Worm (Caenorhabditis elegans): ENCODE data around the gene F27E5.8.

Gene F27E5.8

DNA sequence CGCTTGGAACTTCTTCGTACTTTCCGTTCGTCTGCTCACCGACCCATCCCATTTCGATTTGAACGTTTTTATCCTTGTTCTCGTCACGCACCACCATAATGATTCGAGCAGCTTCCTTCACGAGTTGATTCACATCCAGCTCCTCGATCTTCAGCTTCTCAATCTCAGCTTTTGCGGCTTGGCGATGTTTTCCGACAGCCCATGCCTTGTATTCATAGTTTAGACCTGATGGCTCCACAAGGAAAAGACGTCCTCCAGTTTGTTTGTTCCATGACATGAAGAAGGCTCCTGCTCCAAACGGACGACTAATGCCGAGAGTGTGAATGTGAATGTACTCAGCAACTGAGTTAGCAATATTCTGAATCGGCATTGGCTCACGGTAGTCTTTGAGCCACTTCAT is 28.2 kb downstream of the F27E5.8 start:
- no peak for TF ChIP-seq nhr-23 (tag; optimal IDR thresholded peaks at IDR 0.05)
- no peak for TF ChIP-seq ceh-82 (tag; optimal IDR thresholded peaks at IDR 0.05)
- no peak for TF ChIP-seq ztf-4 (tag; optimal IDR thresholded peaks at IDR 0.05)
- TF ChIP-seq R02D3.7 (tag; optimal IDR thresholded peaks at IDR 0.05): no peak
- no peak for TF ChIP-seq elt-1 (tag; optimal IDR thresholded peaks at IDR 0.05)
- TF ChIP-seq mbf-1 (tag; optimal IDR thresholded peaks at IDR 0.05): no peak
- TF ChIP-seq zag-1 (tag; optimal IDR thresholded peaks at IDR 0.05): no peak
- no peak for TF ChIP-seq unc-55 (GFP tag; optimal IDR thresholded peaks at IDR 0.05)
- no peak for TF ChIP-seq elt-3 (tag; optimal IDR thresholded peaks at IDR 0.05)
- TF ChIP-seq C34F6.9 (tag; optimal IDR thresholded peaks at IDR 0.05): no peak
- TF ChIP-seq nhr-77 (tag; optimal IDR thresholded peaks at IDR 0.05): no peak
- TF ChIP-seq nhr-129 (tag; optimal IDR thresholded peaks at IDR 0.05): no peak
- TF ChIP-seq skn-1 (tag; optimal IDR thresholded peaks at IDR 0.05): no peak
- TF ChIP-seq mab-5 (tag; optimal IDR thresholded peaks at IDR 0.05): no peak
- TF ChIP-seq nhr-6 (tag; optimal IDR thresholded peaks at IDR 0.05): no peak
- TF ChIP-seq nhr-25 (tag; optimal IDR thresholded peaks at IDR 0.05): no peak
- no peak for TF ChIP-seq fos-1 (tag; optimal IDR thresholded peaks at IDR 0.05)
- no peak for TF ChIP-seq snpc-4 (tag; optimal IDR thresholded peaks at IDR 0.05)
- no peak for TF ChIP-seq F13H6.1 (tag; optimal IDR thresholded peaks at IDR 0.05)

ce11 chrII:10098428-10098827 is 28.9 kb downstream of the F27E5.8 start:
- TF ChIP-seq ceh-16 (tag; optimal IDR thresholded peaks at IDR 0.05) (no peak), Y55F3AM.14 (GFP tag; optimal IDR thresholded peaks at IDR 0.05) (no peak), fos-1 (tag; optimal IDR thresholded peaks at IDR 0.05) (no peak), R02D3.7 (tag; optimal IDR thresholded peaks at IDR 0.05) (no peak), lin-13 (GFP tag; optimal IDR thresholded peaks at IDR 0.05) (no peak), elt-3 (tag; optimal IDR thresholded peaks at IDR 0.05) (no peak), lin-39 (tag; optimal IDR thresholded peaks at IDR 0.05) (no peak), peb-1 (tag; optimal IDR thresholded peaks at IDR 0.05) (no peak), elt-1 (tag; optimal IDR thresholded peaks at IDR 0.05) (no peak), nhr-23 (tag; optimal IDR thresholded peaks at IDR 0.05) (no peak)

DNA sequence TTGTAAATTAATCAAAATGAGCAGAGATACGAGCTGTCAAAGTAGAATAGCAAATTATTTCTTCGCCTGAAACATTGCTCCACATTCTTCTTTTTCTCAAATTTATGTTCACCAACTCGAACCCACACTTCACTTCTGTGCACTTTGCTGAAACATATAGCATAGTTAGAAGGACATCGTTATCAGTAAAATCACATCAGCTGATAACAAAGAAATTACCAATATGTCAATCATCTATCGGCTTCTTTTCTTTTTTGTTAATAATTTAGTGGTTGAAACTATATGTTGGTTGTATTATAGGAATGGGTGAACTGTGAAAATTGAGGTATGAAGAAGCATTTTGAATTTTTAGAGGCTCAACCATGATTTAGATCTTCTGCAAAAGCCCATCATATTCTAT is 32.1 kb downstream of the F27E5.8 start:
- no peak for TF ChIP-seq peb-1 (tag; optimal IDR thresholded peaks at IDR 0.05)
- no peak for TF ChIP-seq unc-55 (GFP tag; optimal IDR thresholded peaks at IDR 0.05)
- no peak for TF ChIP-seq mdl-1 (tag; optimal IDR thresholded peaks at IDR 0.05)
- no peak for TF ChIP-seq skn-1 (tag; optimal IDR thresholded peaks at IDR 0.05)
- no peak for TF ChIP-seq alr-1 (tag; optimal IDR thresholded peaks at IDR 0.05)
- peak; percentile 72 for TF ChIP-seq fos-1 (tag; optimal IDR thresholded peaks at IDR 0.05)
- TF ChIP-seq zag-1 (tag; optimal IDR thresholded peaks at IDR 0.05): no peak
- no peak for TF ChIP-seq ztf-4 (tag; optimal IDR thresholded peaks at IDR 0.05)

DNA sequence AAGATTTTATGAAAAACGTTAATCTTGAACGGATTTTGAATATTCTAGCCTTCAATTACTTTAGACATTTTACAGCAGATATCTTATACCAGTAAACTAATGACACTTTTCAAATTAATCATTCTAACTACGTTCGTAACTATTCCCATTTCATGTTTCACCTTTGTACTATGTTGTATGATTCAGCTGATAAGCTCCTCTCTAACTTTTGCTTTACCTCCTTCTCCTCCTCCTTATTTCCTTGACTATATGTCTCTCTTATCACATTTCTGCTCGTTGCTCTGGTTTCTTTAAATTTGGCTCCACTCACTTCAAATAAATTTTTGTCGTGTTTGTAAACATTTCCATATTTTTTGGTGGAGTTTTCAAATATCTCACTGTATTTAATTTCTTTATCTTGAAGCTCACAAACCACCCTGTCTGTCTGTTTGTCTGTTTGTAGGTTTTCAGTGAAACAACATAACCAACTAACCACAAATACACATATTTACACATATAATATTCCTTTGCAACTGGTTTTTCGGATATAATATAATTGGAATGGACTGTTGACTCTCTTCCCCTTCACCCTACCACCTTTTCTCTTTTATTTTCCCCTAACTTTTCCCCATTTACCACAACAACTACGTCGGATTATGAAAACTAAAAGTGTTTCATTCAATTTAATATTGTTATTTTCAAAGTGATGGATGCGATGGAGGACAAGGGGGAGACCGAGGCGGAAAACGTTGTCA is 32.9 kb downstream of the F27E5.8 start, which contains the start of gene lact-2:
TSS of gene lact-2 (plus strand) at position 684 of the 734 bp plus-strand sequence.
- TF ChIP-seq crh-2 (tag; optimal IDR thresholded peaks at IDR 0.05) (peak; percentile 7), nhr-237 (tag; optimal IDR thresholded peaks at IDR 0.05) (no peak), nhr-10 (tag; optimal IDR thresholded peaks at IDR 0.05) (no peak), elt-1 (tag; optimal IDR thresholded peaks at IDR 0.05) (no peak), nhr-21 (tag; optimal IDR thresholded peaks at IDR 0.05) (no peak), sem-4 (tag; optimal IDR thresholded peaks at IDR 0.05) (no peak), fos-1 (tag; optimal IDR thresholded peaks at IDR 0.05) (peak; percentile 96)

DNA sequence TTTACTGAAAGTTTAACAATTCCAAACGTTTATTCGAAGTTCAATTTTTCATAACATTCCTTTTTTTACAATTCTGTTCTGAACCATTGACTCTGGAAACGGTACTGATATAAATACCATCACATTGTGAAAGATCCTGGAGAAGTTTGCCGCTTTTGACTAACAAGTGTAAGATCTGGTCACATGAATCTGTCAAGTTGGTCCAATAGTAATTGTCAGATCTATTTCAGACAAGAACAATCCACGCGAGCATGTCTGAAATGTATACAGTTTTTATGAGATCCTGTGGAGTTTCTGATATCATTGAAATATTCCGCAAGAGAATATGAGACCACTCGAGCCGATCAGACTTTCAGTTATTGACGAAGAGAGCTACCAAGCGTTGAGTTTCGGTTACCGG is 34.2 kb downstream of the F27E5.8 start:
- TF ChIP-seq skn-1 (tag; optimal IDR thresholded peaks at IDR 0.05) (no peak), ZK546.5 (tag; optimal IDR thresholded peaks at IDR 0.05) (no peak), crh-2 (tag; optimal IDR thresholded peaks at IDR 0.05) (no peak), unc-55 (GFP tag; optimal IDR thresholded peaks at IDR 0.05) (no peak), snpc-4 (tag; optimal IDR thresholded peaks at IDR 0.05) (no peak), lin-11 (tag; optimal IDR thresholded peaks at IDR 0.05) (no peak), C34F6.9 (tag; optimal IDR thresholded peaks at IDR 0.05) (no peak), lin-13 (GFP tag; optimal IDR thresholded peaks at IDR 0.05) (no peak), ztf-1 (GFP tag; conservative IDR thresholded peaks at IDR 0.05) (no peak), zag-1 (tag; optimal IDR thresholded peaks at IDR 0.05) (no peak), elt-3 (tag; optimal IDR thresholded peaks at IDR 0.05) (no peak), nhr-6 (tag; optimal IDR thresholded peaks at IDR 0.05) (no peak), ama-1 (optimal IDR thresholded peaks at IDR 0.05) (no peak)
